Fruit fly (Drosophila melanogaster) whole organism, embryonic: ENCODE data around the gene Ugt49B2.
A peak's percentile ranks its signal among the peaks of the same experiment; 100 is the strongest.

Experiments used
- Abd-B ChIP-seq: fragments of 200-800 bp; sonication (Bioruptor generic); optimal IDR thresholded peaks from 2 replicates; lab custom pipeline; 2018; ENCODE audit warnings: missing biosample characterization, mild to moderate bottlenecking, missing genetic modification characterization, moderate library complexity
- Aef1 ChIP-seq: fragments of 200-800 bp; sonication (Bioruptor generic); IDR thresholded peaks from 3 replicates; pipeline ENCODE4 v1.3.6; 2022; ENCODE audit warnings: missing biosample characterization, missing genetic modification characterization
- Atf6 ChIP-seq: fragments of 200-800 bp; sonication (Bioruptor generic); IDR thresholded peaks from 2 replicates; pipeline ENCODE4 v1.3.6; 2022; ENCODE audit warnings: missing biosample characterization, missing genetic modification characterization
- Bteb2 ChIP-seq: fragments of 200-800 bp; sonication (Bioruptor generic); optimal IDR thresholded peaks from 2 replicates; lab custom pipeline; 2016; ENCODE audit warnings: missing biosample characterization, missing genetic modification characterization
- C15 ChIP-seq: fragments of 200-800 bp; sonication (Bioruptor generic); IDR thresholded peaks from 3 replicates; pipeline ENCODE4 v1.3.6; 2022; ENCODE audit warnings: missing biosample characterization, missing genetic modification characterization
- CG10147 ChIP-seq: fragments of 200-800 bp; sonication (Bioruptor generic); optimal IDR thresholded peaks from 2 replicates; lab custom pipeline; 2019; ENCODE audit warnings: missing biosample characterization, mild to moderate bottlenecking, missing genetic modification characterization, moderate library complexity
- CG10209 ChIP-seq: fragments of 200-800 bp; sonication (Bioruptor generic); optimal IDR thresholded peaks from 3 replicates; lab custom pipeline; 2017; ENCODE audit warnings: missing biosample characterization, mild to moderate bottlenecking, missing genetic modification characterization, missing genetic modification reagents
- CG10321 ChIP-seq: fragments of 200-800 bp; sonication (Bioruptor generic); IDR thresholded peaks from 2 replicates; pipeline ENCODE4 v1.3.6; 2022; ENCODE audit warnings: missing biosample characterization, missing genetic modification characterization
- CG10959 ChIP-seq: fragments of 200-800 bp; sonication (Bioruptor generic); IDR thresholded peaks from 2 replicates; pipeline ENCODE4 v1.3.6; 2022; ENCODE audit warnings: missing biosample characterization, missing genetic modification characterization
- CG10979 ChIP-seq: fragments of 200-800 bp; sonication (Bioruptor generic); optimal IDR thresholded peaks from 2 replicates; lab custom pipeline; 2018; ENCODE audit warnings: missing biosample characterization, mild to moderate bottlenecking, missing genetic modification characterization, moderate library complexity
- CG11696 ChIP-seq: fragments of 200-800 bp; sonication (Bioruptor generic); IDR thresholded peaks from 2 replicates; pipeline ENCODE4 v1.3.6; 2022; ENCODE audit warnings: missing biosample characterization, missing genetic modification characterization
- CG13424 ChIP-seq: fragments of 200-800 bp; sonication (Bioruptor generic); optimal IDR thresholded peaks from 2 replicates; lab custom pipeline; 2019; ENCODE audit warnings: missing biosample characterization, mild to moderate bottlenecking, missing genetic modification characterization, moderate library complexity
- CG13624 ChIP-seq: fragments of 200-800 bp; sonication (Bioruptor generic); optimal IDR thresholded peaks from 2 replicates; lab custom pipeline; 2016; ENCODE audit warnings: missing biosample characterization, missing genetic modification characterization
- CG15514 ChIP-seq: fragments of 200-800 bp; sonication (Bioruptor generic); optimal IDR thresholded peaks from 3 replicates; lab custom pipeline; 2017; ENCODE audit warnings: missing biosample characterization, missing genetic modification characterization, mild to moderate bottlenecking, moderate library complexity, missing genetic modification reagents
- CG1603 ChIP-seq: fragments of 200-800 bp; sonication (Bioruptor generic); optimal IDR thresholded peaks from 2 replicates; lab custom pipeline; 2019; ENCODE audit warnings: missing biosample characterization, mild to moderate bottlenecking, missing genetic modification characterization, moderate library complexity
- CG17186 ChIP-seq: fragments of 200-800 bp; sonication (Bioruptor generic); optimal IDR thresholded peaks from 3 replicates; lab custom pipeline; 2017; ENCODE audit warnings: missing biosample characterization, missing genetic modification reagents, missing genetic modification characterization
- CG17359 ChIP-seq: fragments of 200-800 bp; sonication (Bioruptor generic); optimal IDR thresholded peaks from 3 replicates; lab custom pipeline; 2018; ENCODE audit warnings: missing biosample characterization, mild to moderate bottlenecking, missing genetic modification characterization, moderate library complexity
- CG18764 ChIP-seq: fragments of 200-800 bp; sonication (Bioruptor generic); optimal IDR thresholded peaks from 3 replicates; lab custom pipeline; 2016; ENCODE audit warnings: missing biosample characterization, missing genetic modification characterization
- CG2712 ChIP-seq: fragments of 200-800 bp; optimal IDR thresholded peaks from 3 replicates; lab custom pipeline; 2019; ENCODE audit warnings: missing biosample characterization, mild to moderate bottlenecking, missing genetic modification characterization, moderate library complexity
- CG2889 ChIP-seq: fragments of 200-800 bp; sonication (Bioruptor generic); IDR thresholded peaks from 3 replicates; pipeline ENCODE4 v1.3.6; 2022; ENCODE audit warnings: missing biosample characterization, missing genetic modification characterization
- CG30020 ChIP-seq: fragments of 200-800 bp; optimal IDR thresholded peaks from 2 replicates; lab custom pipeline; 2019; ENCODE audit warnings: missing biosample characterization, mild to moderate bottlenecking, missing genetic modification characterization, moderate library complexity
- CG34376 ChIP-seq: fragments of 200-800 bp; sonication (Bioruptor generic); optimal IDR thresholded peaks from 2 replicates; lab custom pipeline; 2018; ENCODE audit warnings: missing biosample characterization, mild to moderate bottlenecking, missing genetic modification characterization
- CG34422 ChIP-seq: fragments of 200-800 bp; sonication (Bioruptor generic); IDR thresholded peaks from 3 replicates; pipeline ENCODE4 v1.3.6; 2022; ENCODE audit warnings: missing biosample characterization, missing genetic modification characterization
- CG42726 ChIP-seq: fragments of 200-800 bp; sonication (Bioruptor generic); IDR thresholded peaks from 2 replicates; pipeline ENCODE4 v1.3.6; 2022; ENCODE audit warnings: missing biosample characterization, missing genetic modification characterization; ENCODE audit not compliant: partially characterized antibody
- CG4820 ChIP-seq: fragments of 200-800 bp; sonication (Bioruptor generic); optimal IDR thresholded peaks from 3 replicates; lab custom pipeline; 2016; ENCODE audit warnings: missing biosample characterization, missing genetic modification characterization
- CG7987 ChIP-seq: fragments of 200-800 bp; sonication (Bioruptor generic); optimal IDR thresholded peaks from 2 replicates; lab custom pipeline; 2018; ENCODE audit warnings: missing biosample characterization, mild to moderate bottlenecking, missing genetic modification characterization, moderate library complexity
- CG8290 ChIP-seq, 3 experiments: fragments of 200-800 bp; sonication (Bioruptor generic); optimal IDR thresholded peaks; 2 replicates each; lab custom pipeline; 2016 to 2019; ENCODE audit warnings: missing biosample characterization in 3 of 3, missing genetic modification characterization in 3 of 3, mild to moderate bottlenecking in 2 of 3, moderate library complexity in 1 of 3
- CG8765 ChIP-seq: fragments of 200-800 bp; sonication (Bioruptor generic); IDR thresholded peaks from 2 replicates; pipeline ENCODE4 v1.3.6; 2022; ENCODE audit warnings: missing biosample characterization, missing genetic modification characterization
- Camta ChIP-seq: fragments of 200-800 bp; sonication (Bioruptor generic); optimal IDR thresholded peaks from 2 replicates; lab custom pipeline; 2016; ENCODE audit warnings: missing biosample characterization, missing genetic modification characterization
- Dad ChIP-seq: fragments of 200-800 bp; sonication (Bioruptor generic); optimal IDR thresholded peaks from 3 replicates; lab custom pipeline; 2016; ENCODE audit warnings: missing biosample characterization, missing genetic modification characterization
- Dll ChIP-seq: fragments of 200-800 bp; sonication (Bioruptor generic); IDR thresholded peaks from 4 replicates; pipeline ENCODE4 v1.3.6; 2022; ENCODE audit warnings: missing biosample characterization, missing genetic modification characterization; ENCODE audit not compliant: partially characterized antibody
- Elba2 ChIP-seq: fragments of 200-800 bp; sonication (Bioruptor generic); optimal IDR thresholded peaks from 3 replicates; lab custom pipeline; 2016; ENCODE audit warnings: missing biosample characterization, missing genetic modification characterization
- Ets65A ChIP-seq: fragments of 200-800 bp; sonication (Bioruptor generic); peaks from one replicate; lab custom pipeline; 2016; ENCODE audit warnings: missing biosample characterization, missing genetic modification characterization
- H2.0 ChIP-seq: fragments of 200-800 bp; sonication (Bioruptor generic); IDR thresholded peaks from 2 replicates; pipeline ENCODE4 v1.3.6; 2022; ENCODE audit warnings: missing biosample characterization, missing genetic modification characterization
- Hand ChIP-seq: fragments of 200-800 bp; sonication (Bioruptor generic); optimal IDR thresholded peaks from 2 replicates; lab custom pipeline; 2017; ENCODE audit warnings: mild to moderate bottlenecking, missing biosample characterization, missing genetic modification reagents, missing genetic modification characterization
- NFAT ChIP-seq: fragments of 200-800 bp; sonication (Bioruptor generic); IDR thresholded peaks from 2 replicates; pipeline ENCODE4 v1.3.6; 2022; ENCODE audit warnings: missing biosample characterization, missing genetic modification characterization
- Neu2 ChIP-seq: fragments of 200-800 bp; sonication (Bioruptor generic); optimal IDR thresholded peaks from 3 replicates; lab custom pipeline; 2016; ENCODE audit warnings: missing biosample characterization, missing genetic modification characterization, borderline replicate concordance
- Nf-YC ChIP-seq: fragments of 200-800 bp; optimal IDR thresholded peaks from 3 replicates; lab custom pipeline; 2019; ENCODE audit warnings: missing biosample characterization, mild to moderate bottlenecking, missing genetic modification characterization, moderate library complexity
- Six4 ChIP-seq: fragments of 200-800 bp; sonication (Bioruptor generic); optimal IDR thresholded peaks from 2 replicates; lab custom pipeline; 2016; ENCODE audit warnings: missing biosample characterization, missing genetic modification characterization
- YL-1 ChIP-seq: fragments of 200-800 bp; sonication (Bioruptor generic); optimal IDR thresholded peaks from 3 replicates; lab custom pipeline; 2017; ENCODE audit warnings: missing biosample characterization, mild to moderate bottlenecking, missing genetic modification characterization
- chm ChIP-seq: fragments of 200-800 bp; sonication (Bioruptor generic); IDR thresholded peaks from 2 replicates; pipeline ENCODE4 v1.3.6; 2022; ENCODE audit warnings: missing biosample characterization, missing genetic modification characterization
- gcm ChIP-seq: fragments of 200-800 bp; sonication (Bioruptor generic); optimal IDR thresholded peaks from 2 replicates; lab custom pipeline; 2019; ENCODE audit warnings: missing biosample characterization, mild to moderate bottlenecking, missing genetic modification characterization, moderate library complexity
- insv ChIP-seq, 2 experiments: fragments of 200-800 bp; sonication (Bioruptor generic); optimal IDR thresholded peaks; 3 replicates each; lab custom pipeline; 2016 to 2018; ENCODE audit warnings: missing biosample characterization in 2 of 2, missing genetic modification characterization in 2 of 2
- knrl ChIP-seq: fragments of 200-800 bp; sonication (Bioruptor generic); IDR thresholded peaks from 3 replicates; pipeline ENCODE4 v1.3.6; 2022; ENCODE audit warnings: missing biosample characterization, missing genetic modification characterization; ENCODE audit not compliant: partially characterized antibody
- pita ChIP-seq: fragments of 200-800 bp; sonication (Bioruptor generic); optimal IDR thresholded peaks from 2 replicates; lab custom pipeline; 2017; ENCODE audit warnings: missing biosample characterization, mild to moderate bottlenecking, missing genetic modification characterization
- rib ChIP-seq: fragments of 200-800 bp; sonication (Bioruptor generic); IDR thresholded peaks from 2 replicates; pipeline ENCODE4 v1.3.6; 2022; ENCODE audit warnings: missing biosample characterization, missing genetic modification characterization
- row ChIP-seq: fragments of 200-800 bp; sonication (Bioruptor generic); IDR thresholded peaks from 3 replicates; pipeline ENCODE4 v1.3.6; 2022; ENCODE audit warnings: missing biosample characterization, missing genetic modification characterization
- sens ChIP-seq: fragments of 200-800 bp; sonication (Bioruptor generic); peaks from one replicate; lab custom pipeline; 2016; ENCODE audit warnings: missing biosample characterization, missing genetic modification characterization
- seq ChIP-seq: fragments of 200-800 bp; sonication (Bioruptor generic); IDR thresholded peaks from 2 replicates; pipeline ENCODE4 v1.3.6; 2022; ENCODE audit warnings: missing biosample characterization, missing genetic modification characterization
- so ChIP-seq: fragments of 200-800 bp; sonication (Bioruptor generic); IDR thresholded peaks from 3 replicates; pipeline ENCODE4 v1.3.6; 2022; ENCODE audit warnings: missing biosample characterization, missing genetic modification characterization
- wor ChIP-seq: fragments of 200-800 bp; sonication (Bioruptor generic); IDR thresholded peaks from 2 replicates; pipeline ENCODE4 v1.3.6; 2022; ENCODE audit warnings: missing biosample characterization, missing genetic modification characterization

Ugt49B2 gene

dm6 chr3R:21386132-21386531, 13.4 kb downstream of the Ugt49B2 start (continued):
- TF ChIP-seq CG2712 (tag; lab: Kevin White, UChicago) (peak; percentile 52), CG10209 (GFP tag; lab: Kevin White, UChicago) (no peak), CG34376 (no peak), knrl (GFP tag; lab: Robert Waterston, UW) (peak; percentile 47; the same call in 1 of the 3 replicates), Abd-B (no peak), CG8290 (GFP tag; optimal IDR thresholded peaks at IDR 0.05; lab: Kevin White, UChicago) (peak; percentile 41), CG8290 (tag; optimal IDR thresholded peaks at IDR 0.05; lab: Kevin White, UChicago) (no peak), CG10959 (GFP tag; lab: Robert Waterston, UW) (no peak), CG13624 (GFP tag; lab: Kevin White, UChicago) (no peak), NFAT (no peak), CG17186 (GFP tag; lab: Kevin White, UChicago) (no peak), CG10321 (GFP tag; lab: Robert Waterston, UW) (no peak), YL-1 (GFP tag; lab: Kevin White, UChicago) (no peak), C15 (no peak), Aef1 (GFP tag; lab: Robert Waterston, UW) (no peak), gcm (GFP tag; lab: Kevin White, UChicago) (no peak), CG17359 (tag; lab: Kevin White, UChicago) (no peak), Dad (GFP tag; lab: Kevin White, UChicago) (no peak), seq (GFP tag; lab: Robert Waterston, UW) (no peak), wor (GFP tag; lab: Robert Waterston, UW) (no peak), H2.0 (GFP tag; lab: Robert Waterston, UW) (no peak), Camta (no peak), Hand (GFP tag; lab: Kevin White, UChicago) (no peak), Six4 (no peak), CG7987 (GFP tag; lab: Kevin White, UChicago) (no peak), CG11696 (GFP tag; lab: Robert Waterston, UW) (no peak), CG10979 (tag; lab: Kevin White, UChicago) (no peak), CG10147 (GFP tag; lab: Kevin White, UChicago) (no peak), CG1603 (tag; lab: Kevin White, UChicago) (peak; percentile 22), CG4820 (GFP tag; lab: Kevin White, UChicago) (no peak), row (GFP tag; lab: Robert Waterston, UW) (no peak), CG30020 (no peak), pita (GFP tag; lab: Kevin White, UChicago) (peak; percentile 70), Dll (GFP tag; lab: Robert Waterston, UW) (no peak), CG42726 (GFP tag; lab: Robert Waterston, UW) (peak; percentile 49; the same call in 1 of the 2 replicates), Neu2 (GFP tag; lab: Kevin White, UChicago) (no peak), Ets65A (no peak), CG2889 (GFP tag; lab: Robert Waterston, UW) (no peak), CG8765 (no peak), Bteb2 (no peak), rib (GFP tag; lab: Robert Waterston, UW) (no peak), CG13424 (tag; lab: Kevin White, UChicago) (no peak), Nf-YC (tag; lab: Kevin White, UChicago) (peak; percentile 63), CG34422 (GFP tag; lab: Robert Waterston, UW) (no peak), so (GFP tag; lab: Robert Waterston, UW) (no peak), Atf6 (GFP tag; lab: Robert Waterston, UW) (no peak), CG15514 (GFP tag; lab: Kevin White, UChicago) (peak; percentile 35), sens (GFP tag; lab: Kevin White, UChicago) (peak; percentile 44), CG18764 (no peak), chm (GFP tag; lab: Robert Waterston, UW) (no peak), Elba2 (GFP tag; lab: Kevin White, UChicago) (peak; percentile 90), insv (GFP tag; optimal IDR thresholded peaks at IDR 0.05; lab: Kevin White, UChicago) (peak in 1 of 2 experiments; percentile 22)
